Worm (Caenorhabditis elegans): Measurements from ENCODE around the gene gst-16.

Gene gst-16

DNA sequence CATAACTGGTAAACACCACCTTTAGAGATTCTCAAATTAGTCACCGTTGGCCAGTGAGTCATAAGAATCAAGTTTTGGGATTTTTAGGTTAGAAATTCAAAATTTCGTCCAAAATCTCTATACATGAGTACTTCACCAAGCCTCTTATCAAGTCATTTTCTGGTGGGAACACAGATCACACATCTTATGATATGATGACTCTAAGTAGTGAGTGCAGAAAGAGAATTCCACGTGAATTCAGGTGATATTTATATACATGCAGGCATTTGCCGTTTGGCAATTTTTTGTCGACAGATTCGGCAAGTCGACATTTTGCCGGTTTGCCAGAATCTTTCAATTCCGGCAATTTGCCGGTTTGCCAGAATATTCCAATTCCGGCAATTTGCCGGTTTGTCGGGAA is 47.8 kb upstream of the gst-16 start:
- peak; percentile 30 for TF ChIP-seq nhr-20 (tag; optimal IDR thresholded peaks at IDR 0.05)
- TF ChIP-seq unc-98 (GFP tag; IDR thresholded peaks at IDR 0.05): no peak
- peak; percentile 29 for TF ChIP-seq pag-3 (tag; optimal IDR thresholded peaks at IDR 0.05; ENCODE audit: borderline replicate concordance, insufficient read depth)
- peak; percentile 37 for TF ChIP-seq nhr-71 (tag; optimal IDR thresholded peaks at IDR 0.05)
- no peak for TF ChIP-seq ceh-82 (tag; optimal IDR thresholded peaks at IDR 0.05)
- no peak for TF ChIP-seq skn-1 (tag; optimal IDR thresholded peaks at IDR 0.05)
- no peak for TF ChIP-seq ceh-90 (tag; optimal IDR thresholded peaks at IDR 0.05)
- peak; percentile 44 for TF ChIP-seq elt-2 (tag; optimal IDR thresholded peaks at IDR 0.05)
- TF ChIP-seq snu-23 (GFP tag; optimal IDR thresholded peaks at IDR 0.05): peak; percentile 20
- no peak for TF ChIP-seq lin-39 (tag; optimal IDR thresholded peaks at IDR 0.05)
- peak; percentile 6 for TF ChIP-seq nhr-90 (tag; optimal IDR thresholded peaks at IDR 0.05; ENCODE audit: poor library complexity)
- peak in 1 of 2 experiments; percentile 15 for TF ChIP-seq lin-35 (GFP tag; optimal IDR thresholded peaks at IDR 0.05)
- TF ChIP-seq nhr-85 (tag): peak; percentile 60
- TF ChIP-seq fkh-10 (GFP tag; optimal IDR thresholded peaks at IDR 0.05): no peak
- no peak for TF ChIP-seq fkh-8 (tag; optimal IDR thresholded peaks at IDR 0.05)
- no peak for TF ChIP-seq sptf-1 (tag; optimal IDR thresholded peaks at IDR 0.05)
- TF ChIP-seq nhr-19 (GFP tag; conservative IDR thresholded peaks at IDR 0.05): 0 out of 2 replicates have a peak, but pooled peaks have one; percentile 8
- TF ChIP-seq unc-86 (tag; optimal IDR thresholded peaks at IDR 0.05): no peak
- no peak for TF ChIP-seq ceh-88 (GFP tag; IDR thresholded peaks at IDR 0.05)

DNA sequence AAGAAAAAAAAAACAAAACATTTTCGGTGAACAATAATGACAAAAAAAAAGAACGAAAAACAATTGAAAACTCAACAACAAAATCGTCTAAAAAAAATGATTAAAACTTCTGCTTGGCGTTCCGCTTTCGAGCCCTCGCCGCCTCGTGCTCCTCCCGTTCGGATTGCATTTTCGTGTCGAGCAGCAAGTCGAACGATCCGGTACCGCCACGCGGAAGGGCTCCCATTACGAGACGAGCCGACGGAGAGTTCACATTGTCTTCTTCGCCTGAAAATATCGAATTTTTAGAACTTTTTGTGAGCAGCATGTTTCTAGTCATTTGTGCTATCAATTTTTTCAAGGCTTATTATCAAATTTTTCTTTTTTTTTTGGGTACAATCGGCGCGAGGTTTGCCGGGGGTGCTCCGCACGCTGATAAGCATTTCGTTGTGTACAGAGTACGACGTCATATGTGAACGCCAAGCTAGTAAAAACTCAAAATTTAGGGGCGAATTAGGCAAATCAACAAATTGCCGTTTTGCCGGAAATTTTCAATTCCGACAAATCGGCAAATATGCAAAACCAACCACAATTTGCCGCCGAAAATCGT is 46.6 kb upstream of the gst-16 start:
- TF ChIP-seq fkh-4 (tag; optimal IDR thresholded peaks at IDR 0.05; ENCODE audit: borderline replicate concordance) (no peak), elt-2 (tag; optimal IDR thresholded peaks at IDR 0.05) (peak; percentile 51), egl-13 (tag; optimal IDR thresholded peaks at IDR 0.05) (no peak), nhr-237 (tag; optimal IDR thresholded peaks at IDR 0.05) (no peak), ztf-4 (tag; optimal IDR thresholded peaks at IDR 0.05) (no peak), pqm-1 (tag; optimal IDR thresholded peaks at IDR 0.05) (peak; percentile 54)

DNA sequence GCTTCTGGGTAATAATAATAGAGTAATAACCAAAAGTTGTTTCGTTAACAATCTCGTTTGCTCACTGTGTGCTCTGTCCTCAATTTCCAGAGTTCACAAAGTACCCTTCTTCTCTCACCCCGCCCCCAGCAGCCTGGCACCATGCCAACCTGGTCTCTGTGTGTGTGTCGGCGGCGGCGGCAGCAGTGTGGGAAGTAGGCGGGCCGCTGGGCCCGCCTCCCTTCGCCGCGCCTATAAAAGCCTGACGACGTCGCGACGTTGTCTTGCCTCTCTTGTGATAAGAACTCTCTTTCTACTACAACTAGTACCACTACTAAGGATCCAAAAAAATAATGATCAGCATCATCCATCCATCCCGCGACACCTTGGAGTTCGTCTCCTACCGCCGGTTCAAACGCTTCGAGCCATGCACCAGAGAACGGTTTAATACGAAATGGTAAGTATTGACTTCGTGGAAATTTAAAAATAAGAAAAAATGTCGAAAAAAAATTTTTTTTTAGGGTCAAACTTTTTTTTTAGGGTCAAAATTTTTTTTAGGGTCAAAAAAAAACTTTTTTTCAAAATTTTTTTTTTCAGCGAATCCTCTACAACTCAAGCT is 44.7 kb upstream of the gst-16 start, which contains the start of gene C31C9.7:
TSS of gene C31C9.7 (plus strand) at position 261 of the 598 bp plus-strand sequence.
- peak; percentile 36 for TF ChIP-seq nhr-71 (tag; optimal IDR thresholded peaks at IDR 0.05)
- peak; percentile 30 for TF ChIP-seq nhr-20 (tag; optimal IDR thresholded peaks at IDR 0.05)
- no peak for TF ChIP-seq fkh-8 (tag; optimal IDR thresholded peaks at IDR 0.05)
- peak; percentile 78 for TF ChIP-seq ama-1 (optimal IDR thresholded peaks at IDR 0.05)
- no peak for TF ChIP-seq dsc-1 (tag; optimal IDR thresholded peaks at IDR 0.05)
- no peak for TF ChIP-seq ceh-63 (GFP tag; optimal IDR thresholded peaks at IDR 0.05)
- peak; percentile 20 for TF ChIP-seq tbx-2 (tag; optimal IDR thresholded peaks at IDR 0.05)
- TF ChIP-seq nhr-19 (GFP tag; conservative IDR thresholded peaks at IDR 0.05): peak; percentile 25
- TF ChIP-seq lin-35 (GFP tag; optimal IDR thresholded peaks at IDR 0.05): peak in 1 of 2 experiments; percentile 19
- TF ChIP-seq swsn-7 (tag; optimal IDR thresholded peaks at IDR 0.05): no peak
- peak; percentile 19 for TF ChIP-seq snu-23 (GFP tag; optimal IDR thresholded peaks at IDR 0.05)
- TF ChIP-seq nhr-90 (tag; optimal IDR thresholded peaks at IDR 0.05; ENCODE audit: poor library complexity): peak; percentile 29
- no peak for TF ChIP-seq tlp-1 (tag; optimal IDR thresholded peaks at IDR 0.05)
- peak; percentile 8 for TF ChIP-seq nhr-47 (tag; optimal IDR thresholded peaks at IDR 0.05)
- peak; percentile 43 for TF ChIP-seq elt-2 (tag; optimal IDR thresholded peaks at IDR 0.05)
- TF ChIP-seq nhr-85 (tag): peak; percentile 55
- no peak for TF ChIP-seq nhr-237 (tag; optimal IDR thresholded peaks at IDR 0.05)
- TF ChIP-seq hlh-17 (GFP tag; optimal IDR thresholded peaks at IDR 0.05; ENCODE audit: borderline replicate concordance): no peak

DNA sequence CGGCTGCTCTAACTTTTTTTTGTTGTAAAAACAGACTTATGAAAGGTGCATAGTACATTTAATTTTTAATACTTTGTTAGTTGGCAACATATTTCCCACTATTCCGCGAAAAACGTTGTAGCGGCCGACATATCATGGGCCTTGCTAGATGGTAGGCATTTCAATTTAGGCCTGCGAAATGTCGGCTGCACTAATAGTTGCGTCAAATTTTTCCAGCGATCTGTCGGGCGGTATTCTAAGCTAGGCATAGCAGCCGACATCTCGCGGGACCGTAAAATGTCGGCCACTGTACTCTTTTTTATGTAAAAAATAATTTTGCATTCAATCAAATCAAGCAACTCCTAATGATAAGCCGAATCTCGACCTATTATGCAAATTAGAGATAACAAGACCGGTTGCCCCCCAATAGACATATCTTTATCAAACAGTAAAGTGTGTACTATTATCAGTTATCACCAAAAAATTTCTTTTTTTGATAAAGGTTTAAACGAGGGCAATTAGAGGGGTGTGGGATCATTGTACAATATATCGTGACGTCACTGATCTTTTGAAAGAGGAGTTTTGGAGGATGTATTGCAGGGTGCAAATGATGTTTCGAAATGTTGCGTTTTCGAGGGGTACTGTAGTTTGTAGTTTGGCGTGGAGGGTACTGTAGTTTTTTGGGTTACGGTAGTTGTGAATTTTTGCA is 40.9 kb upstream of the gst-16 start:
- TF ChIP-seq grh-1 (GFP tag; IDR thresholded peaks at IDR 0.05): no peak
- no peak for TF ChIP-seq fkh-8 (tag; optimal IDR thresholded peaks at IDR 0.05)
- peak; percentile 28 for TF ChIP-seq nhr-71 (tag; optimal IDR thresholded peaks at IDR 0.05)
- TF ChIP-seq skn-1 (tag; optimal IDR thresholded peaks at IDR 0.05): no peak
- TF ChIP-seq C34B4.2 (tag; optimal IDR thresholded peaks at IDR 0.05): no peak
- TF ChIP-seq unc-30 (tag; optimal IDR thresholded peaks at IDR 0.05): no peak
- TF ChIP-seq hlh-17 (GFP tag; optimal IDR thresholded peaks at IDR 0.05; ENCODE audit: borderline replicate concordance): no peak
- no peak for TF ChIP-seq aha-1 (tag; optimal IDR thresholded peaks at IDR 0.05)
- no peak for TF ChIP-seq zag-1 (tag; optimal IDR thresholded peaks at IDR 0.05)
- peak; percentile 53 for TF ChIP-seq tlp-1 (tag; optimal IDR thresholded peaks at IDR 0.05)
- no peak for TF ChIP-seq sox-4 (tag; optimal IDR thresholded peaks at IDR 0.05)
- no peak for TF ChIP-seq ces-1 (GFP tag; optimal IDR thresholded peaks at IDR 0.05)
- TF ChIP-seq sptf-1 (tag; optimal IDR thresholded peaks at IDR 0.05): no peak
- TF ChIP-seq snpc-4 (tag; optimal IDR thresholded peaks at IDR 0.05): no peak
- TF ChIP-seq lsy-2 (tag; optimal IDR thresholded peaks at IDR 0.05): peak in 1 of 2 experiments; percentile 26
- no peak for TF ChIP-seq ztf-11 (tag; optimal IDR thresholded peaks at IDR 0.05)
- TF ChIP-seq fos-1 (tag; optimal IDR thresholded peaks at IDR 0.05): no peak
- no peak for TF ChIP-seq dpl-1 (GFP tag; optimal IDR thresholded peaks at IDR 0.05)

All from whole organism, L1 larva.